Worm (Caenorhabditis elegans) whole organism, L3 larva: ENCODE results near the gene srbc-30.

Source experiments
- aly-2 ChIP-seq: fragments of 150-350 bp; optimal IDR thresholded peaks from 2 replicates; lab custom pipeline; 2014; ENCODE audit warnings: missing biosample characterization, missing genetic modification characterization
- ama-1 ChIP-seq: fragments of 150-350 bp; optimal IDR thresholded peaks from 2 replicates; lab custom pipeline; 2018
- fos-1 ChIP-seq: fragments of 150-350 bp; optimal IDR thresholded peaks from 2 replicates; lab custom pipeline; 2014; ENCODE audit warnings: missing biosample characterization, missing genetic modification characterization
- jun-1 ChIP-seq: fragments of 150-350 bp; optimal IDR thresholded peaks from 2 replicates; lab custom pipeline; 2014; ENCODE audit warnings: missing biosample characterization, missing genetic modification reagents, missing genetic modification characterization
- lin-39 ChIP-seq: fragments of 150-350 bp; optimal IDR thresholded peaks from 2 replicates; lab custom pipeline; 2018; ENCODE audit warnings: missing biosample characterization, missing genetic modification reagents, missing genetic modification characterization
- nfya-1 ChIP-seq: sonication (generic microtip); optimal IDR thresholded peaks from 2 replicates; lab custom pipeline; 2017; ENCODE audit warnings: missing genetic modification characterization, mild to moderate bottlenecking, missing compliant biosample characterization, antibody characterized with exemption, moderate library complexity; ENCODE audit not compliant: insufficient read depth
- nhr-12 ChIP-seq: fragments of 150-350 bp; optimal IDR thresholded peaks from 2 replicates; lab custom pipeline; 2014; ENCODE audit warnings: missing biosample characterization, missing genetic modification characterization
- nhr-25 ChIP-seq: sonication (generic microtip); optimal IDR thresholded peaks from 2 replicates; lab custom pipeline; 2017; ENCODE audit warnings: missing biosample characterization, missing genetic modification characterization
- nhr-76 ChIP-seq: fragments of 150-350 bp; sonication (generic microtip); optimal IDR thresholded peaks from 5 replicates; lab custom pipeline; 2014; ENCODE audit warnings: missing biosample characterization, missing genetic modification characterization
- pha-4 ChIP-seq: fragments of 150-350 bp; optimal IDR thresholded peaks from 2 replicates; lab custom pipeline; 2014; ENCODE audit warnings: missing biosample characterization, missing genetic modification reagents, missing genetic modification characterization
- pqm-1 ChIP-seq: fragments of 150-350 bp; optimal IDR thresholded peaks from 2 replicates; lab custom pipeline; 2017; ENCODE audit warnings: missing biosample characterization, missing genetic modification characterization, inconsistent platforms
- tbx-2 ChIP-seq: sonication (generic microtip); optimal IDR thresholded peaks from 2 replicates; lab custom pipeline; 2016; ENCODE audit warnings: mild to moderate bottlenecking, missing genetic modification characterization, missing compliant biosample characterization
- unc-62 ChIP-seq: fragments of 150-350 bp; sonication (generic microtip); optimal IDR thresholded peaks from 4 replicates; lab custom pipeline; 2014; ENCODE audit warnings: missing biosample characterization, missing genetic modification reagents, missing genetic modification characterization
- zag-1 ChIP-seq: fragments of 150-350 bp; optimal IDR thresholded peaks from 2 replicates; lab custom pipeline; 2014; ENCODE audit warnings: missing biosample characterization, missing genetic modification characterization

DNA sequence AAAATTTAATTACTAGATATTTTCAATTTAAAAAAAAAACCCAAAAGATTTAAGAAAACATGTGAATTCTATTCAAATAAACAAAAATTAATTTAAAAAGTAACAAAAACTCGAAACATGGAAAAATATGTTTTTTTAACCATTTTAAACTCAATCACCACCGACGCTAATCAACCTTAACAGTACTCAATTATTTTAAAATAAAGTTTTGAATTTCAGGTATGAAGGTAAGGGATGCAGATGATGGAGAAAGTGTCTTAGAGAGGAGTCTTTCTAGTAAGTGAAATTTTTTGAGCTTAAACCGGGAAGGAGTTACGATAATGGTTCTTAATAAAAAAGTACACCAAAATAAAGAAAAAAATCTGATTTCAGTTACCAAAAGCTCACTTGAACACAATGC, 16.7 kb downstream of the srbc-30 start, which contains the start of gene slc-28.1:
- no peak for TF ChIP-seq fos-1 (tag; lab: Kevin White, UChicago)
- TF ChIP-seq pha-4 (tag; lab: Kevin White, UChicago) = no peak
- TF ChIP-seq jun-1 (tag; lab: Kevin White, UChicago) = no peak
- no peak for TF ChIP-seq aly-2 (tag; lab: Kevin White, UChicago)
- TF ChIP-seq unc-62 (GFP tag; lab: Kevin White, UChicago) = no peak
- TF ChIP-seq nhr-25 = no peak
- no peak for TF ChIP-seq lin-39 (tag; lab: Kevin White, UChicago)
- no peak for TF ChIP-seq zag-1 (tag; lab: Kevin White, UChicago)
- no peak for TF ChIP-seq ama-1
- no peak for TF ChIP-seq nhr-76 (tag; lab: Kevin White, UChicago)
- TF ChIP-seq nfya-1 (tag; lab: Kevin White, UChicago) = no peak
- no peak for TF ChIP-seq tbx-2 (tag; lab: Kevin White, UChicago)
- TF ChIP-seq nhr-12 = no peak
- no peak for TF ChIP-seq pqm-1 (tag; lab: Kevin White, UChicago)
